Worm (Caenorhabditis elegans) whole organism, L1 larva: Measurements from ENCODE around the gene dmd-10.

ENCODE experiments used
- F16B12.6 ChIP-seq: fragments of 150-350 bp; optimal IDR thresholded peaks from 2 replicates; lab custom pipeline; 2014; ENCODE audit warnings: missing biosample characterization, missing genetic modification characterization
- aly-2 ChIP-seq: fragments of 150-350 bp; optimal IDR thresholded peaks from 2 replicates; lab custom pipeline; 2014; ENCODE audit warnings: missing biosample characterization, missing genetic modification characterization
- blmp-1 ChIP-seq: fragments of 150-350 bp; optimal IDR thresholded peaks from 2 replicates; lab custom pipeline; 2014; ENCODE audit warnings: missing biosample characterization, missing genetic modification characterization
- ceh-90 ChIP-seq: sonication (generic microtip); optimal IDR thresholded peaks from 2 replicates; lab custom pipeline; 2016; ENCODE audit warnings: missing genetic modification characterization, missing compliant biosample characterization
- dpl-1 ChIP-seq, 3 experiments: fragments of 150-350 bp in 2 of 3; sonication (generic microtip) in 1 of 3; optimal IDR thresholded peaks; 2 replicates each; lab custom pipeline; 2014 to 2017; ENCODE audit warnings: missing biosample characterization in 3 of 3, missing genetic modification characterization in 3 of 3, missing genetic modification reagents in 3 of 3
- efl-3 ChIP-seq: fragments of 200-800 bp; sonication (Bioruptor generic); optimal IDR thresholded peaks from 2 replicates; lab custom pipeline; 2018; ENCODE audit warnings: mild to moderate bottlenecking, missing genetic modification characterization, missing compliant biosample characterization
- elt-3 ChIP-seq, 6 experiments: fragments of 150-350 bp in 1 of 6; sonication (generic microtip); optimal IDR thresholded peaks; 2 replicates each; lab custom pipeline; 2017 to 2018; ENCODE audit warnings: missing biosample characterization in 6 of 6, missing genetic modification characterization in 6 of 6, inconsistent platforms in 1 of 6
- grh-1 ChIP-seq: fragments of 200-800 bp; sonication (Bioruptor generic); IDR thresholded peaks from 2 replicates; pipeline ENCODE4 v1.3.6; 2022; ENCODE audit warnings: missing genetic modification reagents, missing genetic modification characterization, missing compliant biosample characterization
- isw-1 ChIP-seq: fragments of 200-800 bp; sonication (Bioruptor generic); IDR thresholded peaks from 2 replicates; pipeline ENCODE4 v1.3.6; 2022; ENCODE audit warnings: missing genetic modification characterization, missing compliant biosample characterization
- lin-35 ChIP-seq, 2 experiments: fragments of 150-350 bp; optimal IDR thresholded peaks; 2 replicates each; lab custom pipeline; 2014; ENCODE audit warnings: missing biosample characterization in 2 of 2, missing genetic modification characterization in 2 of 2, missing genetic modification reagents in 2 of 2
- lir-3 ChIP-seq: sonication (generic microtip); optimal IDR thresholded peaks from 2 replicates; lab custom pipeline; 2016; ENCODE audit warnings: mild to moderate bottlenecking, missing genetic modification characterization, moderate library complexity, missing compliant biosample characterization; ENCODE audit not compliant: poor library complexity
- lsy-2 ChIP-seq, 2 experiments: fragments of 150-350 bp; optimal IDR thresholded peaks; 2 replicates each; lab custom pipeline; 2014; ENCODE audit warnings: missing biosample characterization in 2 of 2, missing genetic modification characterization in 2 of 2
- mdl-1 ChIP-seq, 2 experiments: fragments of 150-350 bp; optimal IDR thresholded peaks; 2 replicates each; lab custom pipeline; 2014 to 2017; ENCODE audit warnings: missing biosample characterization in 2 of 2, missing genetic modification characterization in 2 of 2, inconsistent platforms in 1 of 2
- mep-1 ChIP-seq: fragments of 150-350 bp; optimal IDR thresholded peaks from 2 replicates; lab custom pipeline; 2014; ENCODE audit warnings: missing biosample characterization, missing genetic modification characterization
- nhr-11 ChIP-seq: fragments of 150-350 bp; optimal IDR thresholded peaks from 2 replicates; lab custom pipeline; 2014; ENCODE audit warnings: missing biosample characterization, missing genetic modification characterization
- nhr-237 ChIP-seq: fragments of 150-350 bp; optimal IDR thresholded peaks from 2 replicates; lab custom pipeline; 2014; ENCODE audit warnings: missing biosample characterization, missing genetic modification characterization
- rnt-1 ChIP-seq: sonication (generic microtip); optimal IDR thresholded peaks from 2 replicates; lab custom pipeline; 2016; ENCODE audit warnings: mild to moderate bottlenecking, missing genetic modification characterization, moderate library complexity, missing compliant biosample characterization
- sox-4 ChIP-seq: sonication (generic microtip); optimal IDR thresholded peaks from 2 replicates; lab custom pipeline; 2016; ENCODE audit warnings: missing genetic modification characterization, missing compliant biosample characterization
- xbp-1 ChIP-seq: sonication (generic microtip); optimal IDR thresholded peaks from 2 replicates; lab custom pipeline; 2016; ENCODE audit warnings: missing genetic modification characterization, missing compliant biosample characterization

dmd-10 gene

DNA sequence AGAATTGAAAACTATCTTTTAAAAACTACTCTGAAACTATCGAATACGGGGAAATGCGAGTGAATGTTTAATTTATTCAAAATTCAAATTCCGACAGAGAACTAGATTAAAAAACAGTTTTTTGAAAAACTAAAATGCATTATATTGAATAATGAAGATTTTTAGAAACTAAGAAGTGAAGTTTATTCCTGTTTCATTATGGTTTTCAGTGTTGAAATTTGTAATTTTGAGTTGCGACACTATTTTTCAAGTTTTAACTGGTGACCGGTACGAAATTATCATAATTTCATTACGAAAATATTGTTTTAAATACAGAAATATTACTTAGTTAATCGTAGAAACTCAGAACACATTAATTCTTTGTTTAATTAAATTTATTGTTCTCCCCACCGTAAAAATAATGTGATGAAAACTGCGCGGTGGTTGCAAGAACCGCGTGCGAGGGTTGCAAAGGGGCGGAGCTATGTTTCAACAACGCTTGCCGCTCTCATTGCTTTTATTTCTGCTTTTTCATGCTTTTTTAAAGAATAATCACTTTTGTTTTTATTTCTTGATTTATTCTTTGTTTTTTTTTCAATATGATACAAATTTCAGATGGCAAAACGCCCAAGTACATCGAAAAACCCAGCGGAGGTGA is 60.2 kb downstream of the dmd-10 start, which contains the start of gene him-17 (continued):
- no peak for TF ChIP-seq sox-4 (tag; lab: Kevin White, UChicago)
- TF ChIP-seq lsy-2 (tag; optimal IDR thresholded peaks at IDR 0.05; lab: Kevin White, UChicago), result peak; percentile 33 to 45
- no peak for TF ChIP-seq nhr-237 (tag; lab: Kevin White, UChicago)
- TF ChIP-seq nhr-11 (tag; lab: Kevin White, UChicago), result peak; percentile 2

DNA sequence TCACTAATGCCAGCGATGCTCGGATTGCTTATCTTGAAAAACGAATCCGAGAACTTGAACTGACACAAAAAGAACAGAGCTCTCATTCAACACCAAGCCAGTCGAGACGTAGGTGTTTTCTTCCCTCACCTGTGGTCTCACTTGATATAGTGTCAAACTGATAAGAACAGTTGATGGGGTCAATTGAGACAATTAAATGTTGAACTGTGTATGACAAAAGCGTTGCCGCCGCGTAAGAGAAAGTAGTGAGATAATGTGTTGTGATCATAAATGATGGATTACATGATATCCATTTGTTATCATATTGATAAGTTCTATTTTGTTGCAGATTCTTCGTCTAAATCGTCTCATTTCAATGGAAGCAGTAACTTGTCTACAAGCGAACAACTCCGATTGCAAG is 62.7 kb downstream of the dmd-10 start:
- TF ChIP-seq ceh-90 (tag; lab: Kevin White, UChicago), result no peak
- no peak for TF ChIP-seq rnt-1 (tag; lab: Kevin White, UChicago)
- TF ChIP-seq isw-1 (GFP tag; lab: Robert Waterston, UW), result no peak
- peak in 5 of 6 experiments; percentile 34 to 86 (median 76) for TF ChIP-seq elt-3 (tag; optimal IDR thresholded peaks at IDR 0.05; lab: Kevin White, UChicago)
- TF ChIP-seq aly-2 (tag; lab: Kevin White, UChicago), result no peak
- TF ChIP-seq blmp-1 (tag; lab: Kevin White, UChicago), result peak; percentile 93
- TF ChIP-seq F16B12.6, result no peak
- TF ChIP-seq dpl-1 (GFP tag; optimal IDR thresholded peaks at IDR 0.05; lab: Kevin White, UChicago), result no peak
- no peak for TF ChIP-seq lir-3 (tag; lab: Kevin White, UChicago)
- no peak for TF ChIP-seq xbp-1 (tag; lab: Kevin White, UChicago)
- TF ChIP-seq lin-35 (GFP tag; optimal IDR thresholded peaks at IDR 0.05; lab: Kevin White, UChicago), result no peak
- TF ChIP-seq efl-3, result no peak
- TF ChIP-seq mep-1 (tag; lab: Kevin White, UChicago), result no peak
- TF ChIP-seq grh-1 (GFP tag; lab: Robert Waterston, UW), result 0 out of 2 replicates have a peak, but pooled peaks have one; percentile 17
- TF ChIP-seq mdl-1 (tag; optimal IDR thresholded peaks at IDR 0.05; lab: Kevin White, UChicago), result no peak
